Worm (Caenorhabditis elegans) whole organism, young adult: ENCODE results near the gene clec-78.

Source experiments
- C06A6.2 ChIP-seq: fragments of 200-800 bp; sonication (Bioruptor generic); conservative IDR thresholded peaks from 2 replicates; pipeline ENCODE4 v1.3.6; 2022; ENCODE audit warnings: missing genetic modification characterization, missing compliant biosample characterization
- F22D6.2 ChIP-seq: sonication (generic microtip); optimal IDR thresholded peaks from 2 replicates; lab custom pipeline; 2016; ENCODE audit warnings: mild to moderate bottlenecking, missing genetic modification characterization, missing compliant biosample characterization
- F57A8.1 ChIP-seq: fragments of 200-800 bp; sonication (Bioruptor generic); optimal IDR thresholded peaks from 2 replicates; lab custom pipeline; 2018; ENCODE audit warnings: mild to moderate bottlenecking, missing genetic modification characterization, moderate library complexity, missing compliant biosample characterization
- F57C9.4 ChIP-seq: sonication (generic microtip); optimal IDR thresholded peaks from 2 replicates; lab custom pipeline; 2017; ENCODE audit warnings: mild to moderate bottlenecking, missing genetic modification characterization, missing compliant biosample characterization
- K11D2.4 ChIP-seq: fragments of 200-800 bp; sonication (Bioruptor generic); IDR thresholded peaks from 2 replicates; pipeline ENCODE4 v1.3.6; 2022; ENCODE audit warnings: missing genetic modification reagents, missing genetic modification characterization, missing compliant biosample characterization
- K12H6.12 ChIP-seq: fragments of 200-800 bp; sonication (Bioruptor generic); optimal IDR thresholded peaks from 2 replicates; lab custom pipeline; 2018; ENCODE audit warnings: mild to moderate bottlenecking, missing genetic modification characterization, missing compliant biosample characterization
- T07F8.4 ChIP-seq: sonication (generic microtip); optimal IDR thresholded peaks from 2 replicates; lab custom pipeline; 2016; ENCODE audit warnings: mild to moderate bottlenecking, missing genetic modification characterization, moderate library complexity, missing compliant biosample characterization
- Y67H2A.10 ChIP-seq: fragments of 200-800 bp; sonication (Bioruptor generic); conservative IDR thresholded peaks from 2 replicates; pipeline ENCODE4 v1.3.6; 2022; ENCODE audit warnings: missing genetic modification reagents, missing genetic modification characterization, missing compliant biosample characterization
- Y79H2A.3 ChIP-seq: fragments of 200-800 bp; sonication (Bioruptor generic); conservative IDR thresholded peaks from 2 replicates; pipeline ENCODE4 v1.3.6; 2022; ENCODE audit warnings: missing genetic modification reagents, missing genetic modification characterization, missing compliant biosample characterization
- aptf-2 ChIP-seq: fragments of 200-800 bp; sonication (Bioruptor generic); conservative IDR thresholded peaks from 2 replicates; pipeline ENCODE4 v1.3.6; 2022; ENCODE audit warnings: missing genetic modification reagents, missing genetic modification characterization, missing compliant biosample characterization
- attf-3 ChIP-seq: fragments of 200-800 bp; sonication (Bioruptor generic); conservative IDR thresholded peaks from 2 replicates; pipeline ENCODE4 v1.3.6; 2022; ENCODE audit warnings: missing genetic modification reagents, missing genetic modification characterization, missing compliant biosample characterization
- attf-5 ChIP-seq: fragments of 200-800 bp; sonication (Bioruptor generic); optimal IDR thresholded peaks from 2 replicates; lab custom pipeline; 2018; ENCODE audit warnings: mild to moderate bottlenecking, missing genetic modification characterization, missing compliant biosample characterization
- attf-6 ChIP-seq: fragments of 200-800 bp; sonication (Bioruptor generic); IDR thresholded peaks from 2 replicates; pipeline ENCODE4 v1.3.6; 2022; ENCODE audit warnings: missing genetic modification reagents, missing genetic modification characterization, missing compliant biosample characterization
- bed-1 ChIP-seq: fragments of 200-800 bp; sonication (Bioruptor generic); IDR thresholded peaks from 2 replicates; pipeline ENCODE4 v1.3.6; 2022; ENCODE audit warnings: missing genetic modification reagents, missing genetic modification characterization, missing compliant biosample characterization
- cebp-1 ChIP-seq, 2 experiments: fragments of 200-800 bp in 1 of 2; sonication (Bioruptor generic) in 1 of 2; sonication (generic microtip) in 1 of 2; IDR thresholded peaks in 1 of 2; optimal IDR thresholded peaks in 1 of 2; 2 replicates each; pipeline versions ENCODE4 v1.3.6 to Lab custom; 2017 to 2022; ENCODE audit warnings: missing compliant biosample characterization in 2 of 2, missing genetic modification characterization in 2 of 2, mild to moderate bottlenecking in 1 of 2, missing genetic modification reagents in 1 of 2, moderate library complexity in 1 of 2
- ceh-100 ChIP-seq: fragments of 200-800 bp; sonication (Bioruptor generic); IDR thresholded peaks from 2 replicates; pipeline ENCODE4 v1.3.6; 2022; ENCODE audit warnings: missing genetic modification reagents, missing genetic modification characterization, missing compliant biosample characterization
- ceh-58 ChIP-seq: fragments of 200-800 bp; sonication (Bioruptor generic); IDR thresholded peaks from 2 replicates; pipeline ENCODE4 v1.3.6; 2022; ENCODE audit warnings: missing genetic modification characterization, missing compliant biosample characterization
- ceh-91 ChIP-seq: fragments of 200-800 bp; sonication (Bioruptor generic); IDR thresholded peaks from 2 replicates; pipeline ENCODE4 v1.3.6; 2022; ENCODE audit warnings: missing genetic modification reagents, missing genetic modification characterization, missing compliant biosample characterization
- chd-7 ChIP-seq: sonication (generic microtip); optimal IDR thresholded peaks from 2 replicates; lab custom pipeline; 2016; ENCODE audit warnings: mild to moderate bottlenecking, missing genetic modification characterization, moderate library complexity, missing compliant biosample characterization
- ekl-4 ChIP-seq: fragments of 200-800 bp; sonication (Bioruptor generic); IDR thresholded peaks from 2 replicates; pipeline ENCODE4 v1.3.6; 2022; ENCODE audit warnings: missing genetic modification reagents, missing genetic modification characterization, missing compliant biosample characterization
- fkh-3 ChIP-seq: sonication (generic microtip); optimal IDR thresholded peaks from 2 replicates; lab custom pipeline; 2016; ENCODE audit warnings: mild to moderate bottlenecking, missing genetic modification characterization, missing compliant biosample characterization
- gei-17 ChIP-seq: fragments of 200-800 bp; sonication (Bioruptor generic); optimal IDR thresholded peaks from 2 replicates; lab custom pipeline; 2018; ENCODE audit warnings: mild to moderate bottlenecking, missing genetic modification characterization, missing compliant biosample characterization
- hlh-26 ChIP-seq: fragments of 200-800 bp; sonication (Bioruptor generic); conservative IDR thresholded peaks from 2 replicates; pipeline ENCODE4 v1.3.6; 2022; ENCODE audit warnings: missing genetic modification reagents, missing genetic modification characterization, missing compliant biosample characterization
- hmg-20 ChIP-seq: fragments of 200-800 bp; sonication (Bioruptor generic); IDR thresholded peaks from 2 replicates; pipeline ENCODE4 v1.3.6; 2022; ENCODE audit warnings: missing genetic modification reagents, missing genetic modification characterization, missing compliant biosample characterization
- hsf-1 ChIP-seq: fragments of 200-800 bp; sonication (Bioruptor generic); IDR thresholded peaks from 2 replicates; pipeline ENCODE4 v1.3.6; 2022; ENCODE audit warnings: missing genetic modification reagents, missing genetic modification characterization, missing compliant biosample characterization
- lin-26 ChIP-seq: fragments of 200-800 bp; sonication (Bioruptor generic); IDR thresholded peaks from 2 replicates; pipeline ENCODE4 v1.3.6; 2022; ENCODE audit warnings: missing genetic modification reagents, missing genetic modification characterization, missing compliant biosample characterization
- lin-54 ChIP-seq: fragments of 200-800 bp; sonication (Bioruptor generic); optimal IDR thresholded peaks from 2 replicates; lab custom pipeline; 2018; ENCODE audit warnings: mild to moderate bottlenecking, missing genetic modification characterization, missing compliant biosample characterization
- lir-1 ChIP-seq: fragments of 200-800 bp; sonication (Bioruptor generic); conservative IDR thresholded peaks from 2 replicates; pipeline ENCODE4 v1.3.6; 2022; ENCODE audit warnings: missing genetic modification reagents, missing genetic modification characterization, missing compliant biosample characterization
- madf-10 ChIP-seq: sonication (generic microtip); optimal IDR thresholded peaks from 2 replicates; lab custom pipeline; 2016; ENCODE audit warnings: mild to moderate bottlenecking, missing genetic modification characterization, missing compliant biosample characterization
- mcd-1 ChIP-seq: fragments of 200-800 bp; sonication (Bioruptor generic); IDR thresholded peaks from 2 replicates; pipeline ENCODE4 v1.3.6; 2022; ENCODE audit warnings: missing genetic modification reagents, missing genetic modification characterization, missing compliant biosample characterization
- mel-28 ChIP-seq: sonication (generic microtip); optimal IDR thresholded peaks from 2 replicates; lab custom pipeline; 2016; ENCODE audit warnings: borderline replicate concordance, mild to moderate bottlenecking, missing genetic modification characterization, missing compliant biosample characterization
- mes-4 ChIP-seq: sonication (generic microtip); optimal IDR thresholded peaks from 2 replicates; lab custom pipeline; 2016; ENCODE audit warnings: missing genotype, missing genetic modification characterization, missing compliant biosample characterization
- nfya-2 ChIP-seq: fragments of 200-800 bp; sonication (Bioruptor generic); IDR thresholded peaks from 2 replicates; pipeline ENCODE4 v1.3.6; 2022; ENCODE audit warnings: missing genetic modification reagents, missing genetic modification characterization, missing compliant biosample characterization
- nhr-120 ChIP-seq: fragments of 200-800 bp; sonication (Bioruptor generic); IDR thresholded peaks from 2 replicates; pipeline ENCODE4 v1.3.6; 2022; ENCODE audit warnings: missing genetic modification characterization, missing compliant biosample characterization
- nhr-179 ChIP-seq: sonication (generic microtip); optimal IDR thresholded peaks from 2 replicates; lab custom pipeline; 2016; ENCODE audit warnings: mild to moderate bottlenecking, missing genetic modification characterization, missing compliant biosample characterization
- nhr-27 ChIP-seq: fragments of 200-800 bp; sonication (Bioruptor generic); optimal IDR thresholded peaks from 2 replicates; lab custom pipeline; 2018; ENCODE audit warnings: mild to moderate bottlenecking, missing genetic modification characterization, moderate library complexity, missing compliant biosample characterization
- nhr-80 ChIP-seq: sonication (generic microtip); optimal IDR thresholded peaks from 2 replicates; lab custom pipeline; 2016; ENCODE audit warnings: missing genetic modification characterization, missing compliant biosample characterization
- rcor-1 ChIP-seq: fragments of 200-800 bp; sonication (Bioruptor generic); IDR thresholded peaks from 2 replicates; pipeline ENCODE4 v1.3.6; 2022; ENCODE audit warnings: missing genetic modification reagents, missing genetic modification characterization, missing compliant biosample characterization
- repo-1 ChIP-seq: sonication (generic microtip); optimal IDR thresholded peaks from 2 replicates; lab custom pipeline; 2017; ENCODE audit warnings: mild to moderate bottlenecking, missing genetic modification characterization, missing compliant biosample characterization
- snpc-1.1 ChIP-seq: sonication (generic microtip); optimal IDR thresholded peaks from 2 replicates; lab custom pipeline; 2017; ENCODE audit warnings: missing genetic modification characterization, mild to moderate bottlenecking, missing compliant biosample characterization, antibody characterized with exemption, moderate library complexity, missing genotype, missing genetic modification reagents; ENCODE audit not compliant: insufficient read depth
- sptf-2 ChIP-seq: fragments of 200-800 bp; sonication (Bioruptor generic); optimal IDR thresholded peaks from 2 replicates; lab custom pipeline; 2018; ENCODE audit warnings: mild to moderate bottlenecking, missing genetic modification characterization, missing compliant biosample characterization
- zfh-2 ChIP-seq: fragments of 200-800 bp; sonication (Bioruptor generic); conservative IDR thresholded peaks from 2 replicates; pipeline ENCODE4 v1.3.6; 2022; ENCODE audit warnings: missing genetic modification reagents, missing genetic modification characterization, missing compliant biosample characterization
- ztf-18 ChIP-seq: sonication (generic microtip); optimal IDR thresholded peaks from 2 replicates; lab custom pipeline; 2016; ENCODE audit warnings: missing genotype, mild to moderate bottlenecking, missing genetic modification characterization, missing compliant biosample characterization
- ztf-6 ChIP-seq: fragments of 200-800 bp; sonication (Bioruptor generic); IDR thresholded peaks from 2 replicates; pipeline ENCODE4 v1.3.6; 2022; ENCODE audit warnings: missing genetic modification reagents, missing genetic modification characterization, missing compliant biosample characterization

Gene clec-78

DNA sequence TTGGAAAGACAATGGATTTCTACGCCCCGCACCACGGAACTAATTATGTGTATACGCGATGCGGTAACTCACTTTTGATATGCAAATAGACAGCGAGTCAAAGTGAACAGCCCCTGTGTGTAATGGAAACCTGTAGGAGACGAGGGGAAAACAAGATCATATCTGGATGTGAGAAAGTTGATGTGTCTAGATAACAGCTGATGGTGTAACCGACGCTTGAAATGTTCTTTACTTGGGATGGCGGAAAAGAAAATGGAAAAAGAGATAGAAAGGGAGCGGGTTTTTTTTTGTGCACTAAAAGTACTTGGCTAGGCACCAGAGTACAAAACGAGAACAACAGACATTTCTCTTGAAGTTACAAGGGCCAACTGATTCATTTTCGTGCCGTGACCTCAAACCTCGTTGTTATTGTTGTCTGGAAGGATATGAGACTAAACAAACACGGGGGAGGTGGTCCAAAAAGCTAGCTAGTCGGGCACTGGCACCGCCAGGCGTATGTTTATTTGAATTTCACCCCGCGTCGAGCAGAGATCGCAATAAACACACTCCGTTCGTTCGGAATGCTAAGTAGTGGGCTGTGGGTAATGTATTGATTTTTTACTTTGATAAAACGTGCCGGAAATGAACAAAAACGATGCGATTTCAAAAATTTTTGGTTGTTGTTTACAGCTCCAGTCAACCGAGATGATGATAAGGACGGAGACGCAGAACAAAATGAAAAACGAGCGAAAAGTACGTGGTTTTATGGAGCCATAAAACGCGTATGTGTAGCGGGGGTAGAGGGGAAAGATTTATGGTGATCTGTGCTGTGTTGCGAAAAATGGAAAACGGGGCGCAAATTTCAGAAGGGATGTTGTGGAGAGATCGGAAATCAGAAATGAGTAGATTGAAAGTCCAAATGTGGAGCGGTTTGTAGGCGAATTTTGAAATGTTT is 33.2 kb downstream of the clec-78 start:
- no peak for TF ChIP-seq F57A8.1
- no peak for TF ChIP-seq attf-5 (GFP tag; lab: Kevin White, UChicago)
- no peak for TF ChIP-seq sptf-2 (GFP tag; lab: Kevin White, UChicago)
- no peak for TF ChIP-seq lin-26 (GFP tag; lab: Robert Waterston, UW)
- no peak for TF ChIP-seq rcor-1 (GFP tag; lab: Robert Waterston, UW)
- no peak for TF ChIP-seq ceh-58
- no peak for TF ChIP-seq C06A6.2 (GFP tag; lab: Robert Waterston, UW)
- peak; percentile 38 for TF ChIP-seq nhr-80 (tag; lab: Kevin White, UChicago)
- no peak for TF ChIP-seq repo-1 (tag; lab: Kevin White, UChicago)
- TF ChIP-seq hmg-20, result no peak
- TF ChIP-seq Y79H2A.3 (GFP tag; lab: Robert Waterston, UW), result no peak
- no peak for TF ChIP-seq lin-54 (GFP tag; lab: Kevin White, UChicago)
- no peak for TF ChIP-seq lir-1 (GFP tag; lab: Robert Waterston, UW)
- TF ChIP-seq attf-3 (GFP tag; lab: Robert Waterston, UW), result no peak
- no peak for TF ChIP-seq madf-10 (tag; lab: Kevin White, UChicago)
- TF ChIP-seq cebp-1 (GFP tag; IDR thresholded peaks at IDR 0.05; lab: Robert Waterston, UW), result no peak
- peak; percentile 8 for TF ChIP-seq cebp-1 (tag; optimal IDR thresholded peaks at IDR 0.05; lab: Kevin White, UChicago)
- TF ChIP-seq attf-6, result no peak

DNA sequence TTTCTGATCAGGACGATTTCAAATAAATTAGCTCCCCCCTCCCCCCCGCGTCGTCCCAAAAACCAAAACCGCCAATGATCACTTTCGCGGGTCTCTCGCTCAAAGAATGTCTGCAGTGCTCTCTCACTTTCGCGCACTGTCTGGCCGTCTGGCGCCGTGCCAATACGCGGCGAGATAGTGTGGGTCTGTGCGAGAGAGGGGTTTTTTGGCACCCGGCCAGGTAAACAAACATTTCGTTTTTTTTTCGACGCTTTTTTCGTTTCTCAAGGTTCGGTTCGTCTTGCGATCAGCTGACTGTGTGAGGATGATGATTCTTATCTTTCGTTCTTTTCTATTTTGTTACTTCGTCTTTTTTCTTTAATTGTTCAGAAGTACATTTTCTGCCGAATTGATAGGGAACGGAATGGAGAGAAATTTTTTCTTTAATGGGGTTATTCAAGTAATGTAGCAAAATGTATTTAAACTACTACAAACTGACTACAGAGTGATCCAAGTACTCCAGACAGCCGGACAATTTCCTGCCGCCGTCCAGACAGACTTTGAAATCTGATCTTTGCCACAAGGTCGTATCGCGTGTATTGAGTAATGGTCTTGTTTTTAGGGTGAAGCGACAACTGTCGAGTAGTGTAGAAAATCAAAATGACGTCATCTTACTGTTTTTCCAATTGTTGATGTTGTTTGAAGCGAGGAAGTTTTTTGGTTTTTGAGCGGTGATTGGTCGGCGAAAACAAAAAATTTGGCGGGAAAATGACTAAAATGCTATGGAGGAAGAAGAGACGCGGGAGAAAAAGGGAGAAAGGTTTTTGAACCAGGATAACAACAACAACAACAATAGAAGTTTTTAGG is 35.5 kb downstream of the clec-78 start:
- TF ChIP-seq nfya-2 (GFP tag; lab: Robert Waterston, UW), result no peak
- TF ChIP-seq Y67H2A.10 (GFP tag; lab: Robert Waterston, UW), result no peak
- no peak for TF ChIP-seq F57C9.4 (tag; lab: Kevin White, UChicago)
- no peak for TF ChIP-seq fkh-3
- peak; percentile 46 for TF ChIP-seq mcd-1 (GFP tag; lab: Robert Waterston, UW)
- TF ChIP-seq ceh-100 (GFP tag; lab: Robert Waterston, UW), result no peak
- TF ChIP-seq mel-28 (tag; lab: Kevin White, UChicago), result no peak
- peak; percentile 92 for TF ChIP-seq K11D2.4 (GFP tag; lab: Robert Waterston, UW)
- TF ChIP-seq nhr-80 (tag; lab: Kevin White, UChicago), result peak; percentile 77
- peak; percentile 9; the same call in 1 of the 2 replicates for TF ChIP-seq ztf-6 (GFP tag; lab: Robert Waterston, UW)
- TF ChIP-seq K12H6.12 (tag; lab: Kevin White, UChicago), result peak; percentile 51
- no peak for TF ChIP-seq nhr-120 (GFP tag; lab: Robert Waterston, UW)
- no peak for TF ChIP-seq hlh-26 (GFP tag; lab: Robert Waterston, UW)
- no peak for TF ChIP-seq nhr-27 (tag; lab: Kevin White, UChicago)
- peak; percentile 95 for TF ChIP-seq zfh-2
- no peak for TF ChIP-seq bed-1 (GFP tag; lab: Robert Waterston, UW)
- no peak for TF ChIP-seq nhr-179
- TF ChIP-seq mes-4, result no peak
- TF ChIP-seq T07F8.4, result no peak
- TF ChIP-seq ceh-91 (GFP tag; lab: Robert Waterston, UW), result no peak
- TF ChIP-seq gei-17 (GFP tag; lab: Kevin White, UChicago), result no peak
- TF ChIP-seq ekl-4 (GFP tag; lab: Robert Waterston, UW), result 0 out of 2 replicates have a peak, but pooled peaks have one; percentile 41
- TF ChIP-seq F22D6.2 (tag; lab: Kevin White, UChicago), result peak; percentile 32
- TF ChIP-seq ztf-18, result no peak
- no peak for TF ChIP-seq snpc-1.1 (tag; lab: Kevin White, UChicago)
- TF ChIP-seq hsf-1 (GFP tag; lab: Robert Waterston, UW), result no peak
- no peak for TF ChIP-seq aptf-2 (GFP tag; lab: Robert Waterston, UW)
- peak; percentile 61 for TF ChIP-seq chd-7 (tag; lab: Kevin White, UChicago)
